Fruit fly (Drosophila melanogaster) whole organism, larva: Measurements from ENCODE around the gene Hsp26.
A peak's percentile ranks its signal among the peaks of the same experiment; 100 is the strongest.

Source experiments
- noc ChIP-seq: fragments of 200-800 bp; sonication (Bioruptor generic); optimal IDR thresholded peaks from 3 replicates; lab custom pipeline; 2019; ENCODE audit warnings: missing biosample characterization, mild to moderate bottlenecking, missing genetic modification characterization, moderate library complexity

The Hsp26 gene

dm6 chr3L:9383345-9384075 is 6.3 kb upstream of the Hsp26 start, which contains the start of gene Hsp27:
Gene Hsp27 (plus strand): TSS chr3L:9384063.
- peak; percentile 98 for TF ChIP-seq noc (tag; lab: Kevin White, UChicago)

DNA sequence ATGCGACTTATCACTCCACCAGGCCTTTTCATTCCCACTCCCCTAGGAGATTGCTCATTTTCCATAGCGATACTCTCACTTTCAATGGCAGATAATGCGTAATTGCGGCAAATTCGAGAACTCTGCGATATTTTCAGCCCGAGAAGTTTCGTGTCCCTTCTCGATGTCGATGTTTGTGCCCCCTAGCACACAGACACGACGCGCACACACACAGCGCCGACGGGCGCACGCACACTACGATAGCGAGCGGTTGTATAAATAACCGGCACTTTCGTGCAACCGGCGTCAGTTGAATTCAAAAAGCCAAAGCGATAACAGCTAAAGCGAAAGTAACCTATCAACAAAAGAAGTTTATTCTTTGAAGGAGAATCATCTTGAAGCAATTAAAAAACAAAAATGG is 4.4 kb upstream of the Hsp26 start, which contains the start of gene Hsp23:
Gene Hsp23 (plus strand): TSS at position 281 of the 400 bp plus-strand sequence.
- TF ChIP-seq noc (tag; lab: Kevin White, UChicago): no peak

- no peak for TF ChIP-seq noc (tag; lab: Kevin White, UChicago)
Measured at dm6 chr3L:9380344-9380849, 3.2 kb upstream of the Hsp26 start.

- TF ChIP-seq noc (tag; lab: Kevin White, UChicago): no peak
Measured at dm6 chr3L:9379484-9380343, 2.5 kb upstream of the Hsp26 start, which contains the start of gene Hsp67Ba. Gene Hsp67Ba (minus strand): TSS chr3L:9379534.

- no peak for TF ChIP-seq noc (tag; lab: Kevin White, UChicago)
Measured at dm6 chr3L:9376573-9376972, 654 bp downstream of the Hsp26 start.

- TF ChIP-seq noc (tag; lab: Kevin White, UChicago): no peak
Measured at dm6 chr3L:9375130-9375529, 2.1 kb downstream of the Hsp26 start, which contains the start of gene CG4461. Gene CG4461 (plus strand): TSS chr3L:9375430.

DNA sequence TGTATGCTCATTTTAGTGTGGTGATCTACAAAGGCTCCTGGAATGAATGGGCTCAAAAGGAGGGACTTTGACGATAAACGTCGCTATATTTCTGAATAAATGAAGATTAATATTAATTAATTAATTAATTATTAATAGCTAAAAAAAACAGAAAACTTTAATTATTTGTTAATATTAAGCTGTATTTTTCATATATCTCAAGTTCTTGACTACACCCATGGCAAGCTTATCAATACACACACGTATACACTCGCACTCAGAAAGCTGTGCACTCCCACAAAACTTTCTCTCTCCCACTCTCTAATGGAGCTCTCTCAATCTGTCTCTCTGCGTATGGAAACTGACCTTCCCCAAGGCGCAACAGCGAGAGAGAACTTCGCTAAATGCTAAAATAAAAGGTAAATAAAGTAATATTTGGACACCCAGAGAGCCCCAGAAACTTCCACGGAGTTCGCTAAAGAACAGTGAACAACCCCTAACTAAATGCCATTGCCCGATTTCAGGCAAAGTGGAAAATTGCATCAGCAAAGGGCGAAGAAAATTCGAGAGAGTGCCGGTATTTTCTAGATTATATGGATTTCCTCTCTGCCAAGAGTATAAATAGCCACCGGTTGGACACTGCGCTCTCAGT is 3.7 kb downstream of the Hsp26 start:
- peak; percentile 83 for TF ChIP-seq noc (tag; lab: Kevin White, UChicago)

DNA sequence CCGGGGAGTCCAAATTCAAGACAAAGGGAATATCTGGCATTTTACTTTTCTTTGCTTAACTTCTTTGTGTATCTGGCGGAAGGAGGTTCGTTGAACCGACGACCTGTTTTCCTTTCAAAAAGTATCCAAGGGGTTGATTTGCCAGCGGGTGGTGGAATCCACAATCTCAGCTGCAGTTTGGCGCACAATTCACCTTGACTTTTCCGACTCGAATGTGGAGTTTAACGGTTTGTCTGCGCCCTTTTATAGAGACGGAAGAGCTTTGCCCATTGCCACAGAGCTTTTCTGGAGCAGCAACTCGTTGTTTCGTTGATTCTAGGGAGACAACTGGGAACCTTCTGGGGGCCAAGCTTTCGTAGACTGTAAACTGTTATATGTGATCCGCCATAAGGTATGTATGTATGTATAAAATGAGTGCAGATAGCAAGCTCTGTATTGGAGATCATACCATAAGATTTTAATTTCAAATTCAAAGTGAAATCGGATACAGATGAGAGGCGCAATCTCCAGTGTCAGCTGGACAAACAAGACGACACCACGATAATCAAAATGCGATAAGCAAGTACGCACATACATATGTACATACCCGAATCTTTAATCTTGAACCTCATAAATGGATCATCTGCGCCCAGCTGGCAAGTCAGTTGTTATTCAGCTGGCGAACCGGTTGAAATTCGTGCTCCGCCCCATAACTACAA is 4.8 kb downstream of the Hsp26 start, which contains the start of the genes Hsp67Bc, CG4456 and Hsp22:
Gene Hsp67Bc (minus strand): TSS at position 220 of the 698 bp plus-strand sequence.
Gene CG4456 (plus strand): TSS at position 445 of the 698 bp plus-strand sequence.
Gene Hsp22 (plus strand): TSS at position 654 of the 698 bp plus-strand sequence.
- peak; percentile 5 for TF ChIP-seq noc (tag; lab: Kevin White, UChicago)

DNA sequence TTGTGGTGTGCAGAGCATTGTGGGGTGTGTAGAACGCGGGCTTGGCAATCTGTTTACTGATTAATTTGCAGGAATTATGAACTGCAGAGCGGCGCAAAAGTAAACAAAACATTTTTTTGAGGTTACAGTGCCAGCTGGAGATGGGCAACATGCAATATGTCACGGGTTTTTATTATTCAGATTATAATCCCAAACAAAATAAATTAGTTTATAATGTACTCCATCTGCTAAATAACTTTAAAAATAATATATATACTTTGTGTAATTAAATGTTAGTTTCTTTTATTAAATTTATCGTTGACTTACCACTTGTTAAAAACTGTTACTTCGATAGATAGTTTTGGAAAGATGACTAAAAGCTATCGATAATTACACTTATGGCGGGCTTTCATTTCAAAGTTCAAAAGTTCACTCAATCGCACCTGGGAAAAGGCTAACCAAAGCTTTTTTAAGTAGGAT is 6.3 kb downstream of the Hsp26 start, which contains the start of gene Fdx1:
Gene Fdx1 (minus strand): TSS at position 332 of the 459 bp plus-strand sequence.
- TF ChIP-seq noc (tag; lab: Kevin White, UChicago): peak; percentile 30

DNA sequence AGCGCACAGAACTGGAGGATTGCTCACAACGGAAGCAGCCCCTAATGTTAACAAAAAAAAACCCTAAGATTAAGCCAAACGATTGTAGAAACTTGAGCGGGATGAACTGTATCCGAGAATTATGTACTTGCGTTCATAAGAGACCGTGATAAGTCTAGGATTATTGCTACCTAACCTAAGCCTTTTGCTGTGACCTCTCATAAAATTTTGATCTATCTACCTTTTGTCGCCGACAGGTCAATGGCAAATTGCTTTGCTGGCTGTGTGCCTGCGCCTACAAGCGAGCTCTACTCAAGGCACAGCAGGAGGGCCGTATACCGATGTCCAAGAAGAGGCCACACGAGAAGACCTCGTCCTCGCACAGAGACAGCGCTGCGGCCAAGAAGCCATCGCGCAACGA is 8.6 kb downstream of the Hsp26 start:
- TF ChIP-seq noc (tag; lab: Kevin White, UChicago): no peak

- TF ChIP-seq noc (tag; lab: Kevin White, UChicago): no peak
Measured at dm6 chr3L:9367431-9367867, 9.8 kb downstream of the Hsp26 start.

DNA sequence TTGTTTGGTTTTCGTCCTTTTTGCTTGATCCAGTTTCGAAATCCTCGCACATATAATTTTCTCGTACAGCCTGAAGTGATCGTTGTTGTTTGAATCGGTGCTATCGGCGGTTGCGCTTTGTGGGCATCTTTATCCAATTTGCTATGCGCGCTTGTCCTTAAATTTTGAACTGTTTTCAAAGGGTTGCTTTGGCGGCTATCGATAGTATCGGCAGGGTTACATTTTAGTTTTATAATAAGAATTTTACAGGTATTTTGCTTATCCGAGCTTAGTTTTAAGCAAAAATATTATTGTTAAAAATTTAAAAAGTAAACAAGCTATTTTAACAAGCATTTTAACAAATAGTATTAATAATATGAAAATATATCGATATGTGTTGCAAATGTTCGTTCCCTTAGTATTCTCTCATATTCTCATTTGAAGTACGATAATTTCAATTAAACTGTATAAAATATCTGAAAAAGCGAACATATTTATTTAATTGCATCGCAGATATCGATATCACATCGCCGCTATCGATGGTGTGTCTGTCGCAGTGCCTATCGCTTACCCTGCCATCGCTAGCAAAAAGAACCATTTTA is 10.3 kb downstream of the Hsp26 start, which contains the start of the genes Klp67A and CG4452:
Gene Klp67A (minus strand): TSS at position 197 of the 581 bp plus-strand sequence.
Gene CG4452 (plus strand): TSS at position 528 of the 581 bp plus-strand sequence.
- peak; percentile 13 for TF ChIP-seq noc (tag; lab: Kevin White, UChicago)

dm6 chr3L:9364131-9364530 is 13.1 kb downstream of the Hsp26 start, which contains the start of gene mRRF1:
Gene mRRF1 (plus strand): TSS chr3L:9364350.
- no peak for TF ChIP-seq noc (tag; lab: Kevin White, UChicago)

- peak; percentile 60 for TF ChIP-seq noc (tag; lab: Kevin White, UChicago)
Measured at dm6 chr3L:9361894-9362293, 15.3 kb downstream of the Hsp26 start, which contains the start of gene CG34456. Gene CG34456 (plus strand): TSS chr3L:9362108.
